Worm (Caenorhabditis elegans): ENCODE results near the gene nphp-2.

nphp-2 gene

DNA sequence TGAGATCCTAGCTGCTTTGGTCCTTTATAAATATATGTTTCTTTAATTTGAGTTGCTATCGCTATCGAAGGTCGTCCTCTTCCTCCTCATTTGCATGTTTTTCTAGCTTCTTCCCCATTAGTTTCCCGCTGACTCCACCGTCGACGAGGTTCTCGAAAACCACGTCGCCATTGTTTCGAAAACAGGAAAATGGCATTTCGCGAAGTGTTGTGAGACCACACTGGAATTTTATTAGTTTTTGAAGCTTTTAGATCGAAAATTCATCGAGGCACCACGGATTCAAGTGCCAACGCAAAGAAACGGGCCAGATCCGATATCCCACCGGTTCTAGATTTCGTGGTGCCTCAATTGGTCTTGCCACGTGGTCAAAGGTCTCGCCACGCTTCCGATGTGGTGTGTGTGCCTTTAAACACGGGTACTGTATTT is 25.1 kb upstream of the nphp-2 start (continued):
- TF ChIP-seq lin-1 (GFP tag; IDR thresholded peaks at IDR 0.05) (no peak), ceh-82 (tag; optimal IDR thresholded peaks at IDR 0.05) (no peak), F10B5.3 (tag; optimal IDR thresholded peaks at IDR 0.05) (no peak), nhr-77 (tag; optimal IDR thresholded peaks at IDR 0.05) (no peak), dmd-8 (GFP tag; IDR thresholded peaks at IDR 0.05) (0 out of 2 replicates have a peak, but pooled peaks have one; percentile 23), tra-1 (GFP tag; IDR thresholded peaks at IDR 0.05) (no peak), mdt-29 (GFP tag; IDR thresholded peaks at IDR 0.05) (no peak), D1046.2 (GFP tag; IDR thresholded peaks at IDR 0.05) (no peak), fkh-10 (GFP tag; optimal IDR thresholded peaks at IDR 0.05) (no peak), arid-1 (GFP tag; conservative IDR thresholded peaks at IDR 0.05) (no peak), madf-9 (GFP tag; conservative IDR thresholded peaks at IDR 0.05) (no peak), F26F4.8 (GFP tag; conservative IDR thresholded peaks at IDR 0.05) (no peak), daf-16 (GFP tag; optimal IDR thresholded peaks at IDR 0.05) (no peak), daf-16 (tag; optimal IDR thresholded peaks at IDR 0.05) (no peak), ceh-32 (tag; optimal IDR thresholded peaks at IDR 0.05; ENCODE audit: poor library complexity) (no peak), R02D3.7 (tag; optimal IDR thresholded peaks at IDR 0.05) (no peak)

DNA sequence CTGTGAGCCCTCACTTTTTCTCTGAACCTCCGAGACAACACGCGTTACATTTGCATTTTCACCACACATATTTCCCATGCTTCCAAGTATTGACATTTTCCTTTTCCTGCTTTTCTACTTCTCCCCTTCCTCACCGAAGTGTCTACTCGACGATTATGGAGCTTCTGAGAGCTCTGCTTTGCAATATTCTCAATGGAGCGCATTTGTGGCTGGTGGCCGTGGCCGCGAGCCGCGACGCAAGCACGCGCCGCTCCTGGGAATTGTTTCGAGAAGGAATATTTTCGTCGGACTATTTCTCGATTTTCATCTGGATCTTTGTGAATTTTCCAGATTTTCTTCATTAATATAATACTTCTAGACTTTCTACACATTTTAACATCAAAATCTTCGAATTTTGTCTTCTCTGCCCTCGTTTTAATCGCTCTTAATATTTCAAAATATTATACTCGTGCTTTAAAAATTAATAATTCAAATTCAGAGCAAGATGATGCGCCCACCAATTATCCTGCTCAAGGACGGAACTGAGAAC is 23.8 kb upstream of the nphp-2 start, which contains the start of the genes T10B5.4 and cct-7:
TSS of gene T10B5.4 (minus strand) at position 40 of the 529 bp plus-strand sequence.
TSS of gene cct-7 (plus strand) at position 479 of the 529 bp plus-strand sequence.
- TF ChIP-seq egl-43 (GFP tag; IDR thresholded peaks at IDR 0.05) (peak; percentile 80), ces-1 (GFP tag; optimal IDR thresholded peaks at IDR 0.05) (no peak), T20F7.1 (GFP tag; optimal IDR thresholded peaks at IDR 0.05) (peak; percentile 80), tra-1 (GFP tag; IDR thresholded peaks at IDR 0.05) (peak; percentile 65), Y48G9A.11 (GFP tag; IDR thresholded peaks at IDR 0.05) (no peak; the same call in 1 of the 2 replicates), unc-39 (tag; optimal IDR thresholded peaks at IDR 0.05) (no peak), F37D6.2 (tag; optimal IDR thresholded peaks at IDR 0.05) (peak; percentile 89), hlh-30 (tag; optimal IDR thresholded peaks at IDR 0.05; ENCODE audit: insufficient read depth) (peak; percentile 91), aly-2 (tag; optimal IDR thresholded peaks at IDR 0.05) (no peak), dmd-9 (GFP tag; IDR thresholded peaks at IDR 0.05) (no peak), aha-1 (tag) (peak; percentile 98), F44E2.7 (GFP tag; IDR thresholded peaks at IDR 0.05) (no peak), nhr-42 (GFP tag; IDR thresholded peaks at IDR 0.05) (no peak), lsy-2 (tag; optimal IDR thresholded peaks at IDR 0.05) (peak; percentile 75 to 93), ceh-28 (tag; optimal IDR thresholded peaks at IDR 0.05) (no peak), jun-1 (tag; optimal IDR thresholded peaks at IDR 0.05) (peak; percentile 38), ceh-20 (GFP tag; IDR thresholded peaks at IDR 0.05) (peak; percentile 70; the same call in 1 of the 2 replicates), ceh-82 (tag; optimal IDR thresholded peaks at IDR 0.05) (no peak), pqm-1 (tag; optimal IDR thresholded peaks at IDR 0.05) (peak; percentile 36), dve-1 (tag; optimal IDR thresholded peaks at IDR 0.05; ENCODE audit: insufficient read depth) (peak; percentile 90), nhr-76 (tag; optimal IDR thresholded peaks at IDR 0.05) (no peak), ztf-11 (tag; optimal IDR thresholded peaks at IDR 0.05) (no peak), lin-38 (GFP tag; IDR thresholded peaks at IDR 0.05) (peak; percentile 97), cey-2 (tag; optimal IDR thresholded peaks at IDR 0.05; ENCODE audit: borderline replicate concordance, insufficient read depth) (no peak), ceh-32 (tag; optimal IDR thresholded peaks at IDR 0.05; ENCODE audit: poor library complexity) (no peak), ZK337.2 (GFP tag; IDR thresholded peaks at IDR 0.05) (peak; percentile 63; the same call in 1 of the 2 replicates), zfp-3 (GFP tag; conservative IDR thresholded peaks at IDR 0.05) (0 out of 2 replicates have a peak, but pooled peaks have one; percentile 40), nhr-28 (tag; optimal IDR thresholded peaks at IDR 0.05) (peak; percentile 66), R02D3.7 (tag; optimal IDR thresholded peaks at IDR 0.05) (no peak), mxl-2 (GFP tag; conservative IDR thresholded peaks at IDR 0.05) (no peak), dmd-6 (GFP tag; IDR thresholded peaks at IDR 0.05) (peak; percentile 78), sdz-12 (GFP tag; optimal IDR thresholded peaks at IDR 0.05) (no peak), nhr-10 (tag; optimal IDR thresholded peaks at IDR 0.05) (no peak), daf-12 (tag; optimal IDR thresholded peaks at IDR 0.05) (no peak), mdt-29 (GFP tag; IDR thresholded peaks at IDR 0.05) (peak; percentile 67), ztf-7 (tag; optimal IDR thresholded peaks at IDR 0.05) (no peak), zip-11 (GFP tag; IDR thresholded peaks at IDR 0.05) (no peak), attf-4 (tag; optimal IDR thresholded peaks at IDR 0.05) (no peak), mep-1 (tag; optimal IDR thresholded peaks at IDR 0.05) (peak; percentile 93)
